Worm (Caenorhabditis elegans) whole organism, L2 larva: ENCODE data around the gene ssr-2.
A peak's percentile ranks its signal among the peaks of the same experiment; 100 is the strongest.

Experiments
- R02D3.7 ChIP-seq: fragments of 150-350 bp; optimal IDR thresholded peaks from 2 replicates; lab custom pipeline; 2014; ENCODE audit warnings: missing biosample characterization, missing genetic modification characterization
- fos-1 ChIP-seq: fragments of 150-350 bp; optimal IDR thresholded peaks from 2 replicates; lab custom pipeline; 2014; ENCODE audit warnings: missing biosample characterization, missing genetic modification characterization
- lin-13 ChIP-seq: fragments of 150-350 bp; optimal IDR thresholded peaks from 2 replicates; lab custom pipeline; 2014; ENCODE audit warnings: missing biosample characterization, missing genetic modification reagents, missing genetic modification characterization
- nhr-11 ChIP-seq: fragments of 150-350 bp; optimal IDR thresholded peaks from 2 replicates; lab custom pipeline; 2014; ENCODE audit warnings: missing biosample characterization, missing genetic modification characterization
- nhr-25 ChIP-seq: fragments of 150-350 bp; sonication (generic microtip); optimal IDR thresholded peaks from 3 replicates; lab custom pipeline; 2014; ENCODE audit warnings: missing biosample characterization, missing genetic modification characterization
- nhr-77 ChIP-seq: fragments of 150-350 bp; optimal IDR thresholded peaks from 2 replicates; lab custom pipeline; 2014; ENCODE audit warnings: missing biosample characterization, missing genetic modification characterization
- peb-1 ChIP-seq: fragments of 150-350 bp; optimal IDR thresholded peaks from 2 replicates; lab custom pipeline; 2014; ENCODE audit warnings: missing biosample characterization, missing genetic modification characterization
- skn-1 ChIP-seq: sonication (generic microtip); optimal IDR thresholded peaks from 2 replicates; lab custom pipeline; 2017; ENCODE audit warnings: missing biosample characterization, missing genetic modification characterization
- snpc-4 ChIP-seq: fragments of 150-350 bp; optimal IDR thresholded peaks from 2 replicates; lab custom pipeline; 2014; ENCODE audit warnings: missing biosample characterization, missing genetic modification characterization
- unc-62 ChIP-seq: fragments of 150-350 bp; optimal IDR thresholded peaks from 2 replicates; lab custom pipeline; 2014; ENCODE audit warnings: missing biosample characterization, missing genetic modification reagents, missing genetic modification characterization
- ztf-11 ChIP-seq: sonication (generic microtip); optimal IDR thresholded peaks from 2 replicates; lab custom pipeline; 2017; ENCODE audit warnings: missing biosample characterization, missing genetic modification characterization

DNA sequence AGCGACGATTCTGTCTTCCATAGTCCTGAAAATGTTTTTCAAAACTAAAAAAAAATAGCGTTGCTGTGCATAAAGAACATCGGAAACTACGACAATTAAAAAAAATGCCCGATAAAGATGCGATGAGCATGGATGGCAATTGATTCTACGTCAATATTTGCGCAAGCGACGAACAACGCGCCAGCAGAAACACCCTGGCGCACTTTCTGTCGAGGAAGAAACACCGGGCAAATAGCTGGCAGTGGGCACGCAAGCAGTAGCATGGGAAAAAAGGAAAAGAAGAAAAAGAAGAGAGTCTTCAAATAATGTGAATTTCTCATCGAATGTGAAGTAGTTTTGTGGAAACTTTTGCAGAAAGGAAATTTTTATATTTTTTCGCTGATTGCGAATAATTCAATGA lies 17.9 kb downstream of the ssr-2 start, which contains the start of gene C14A11.9:
- TF ChIP-seq nhr-11 (tag; lab: Kevin White, UChicago) = no peak
- TF ChIP-seq nhr-77 = no peak
- peak; percentile 6 for TF ChIP-seq R02D3.7 (tag; lab: Kevin White, UChicago)
- no peak for TF ChIP-seq ztf-11
- peak; percentile 68 for TF ChIP-seq snpc-4 (tag; lab: Kevin White, UChicago)
- TF ChIP-seq skn-1 (tag; lab: Kevin White, UChicago) = no peak
- TF ChIP-seq fos-1 = peak; percentile 86
- TF ChIP-seq nhr-25 = peak; percentile 78
- TF ChIP-seq unc-62 (GFP tag; lab: Kevin White, UChicago) = no peak
- TF ChIP-seq peb-1 (tag; lab: Kevin White, UChicago) = no peak
- peak; percentile 90 for TF ChIP-seq lin-13 (GFP tag; lab: Kevin White, UChicago)
